Worm (Caenorhabditis elegans): ENCODE data around the gene F56D2.2.

DNA sequence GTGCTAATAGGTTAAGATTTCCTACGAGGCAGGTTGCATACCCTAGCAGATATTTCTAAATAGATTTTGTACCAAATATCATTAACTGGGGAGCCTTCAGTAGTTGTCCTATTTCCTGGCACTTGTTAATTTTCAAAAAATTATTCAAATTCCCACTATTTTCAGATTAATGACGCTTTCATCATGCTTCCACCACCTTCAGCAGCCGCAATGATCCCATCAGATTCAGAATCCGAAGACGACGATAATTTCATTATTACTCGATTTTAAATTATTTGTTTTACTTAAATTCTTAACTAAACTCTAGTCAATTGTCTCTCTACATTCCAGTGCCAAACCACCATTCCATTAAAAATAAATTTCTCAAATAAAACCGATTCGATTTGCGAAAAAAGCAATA is 36.2 kb upstream of the F56D2.2 start:
- TF ChIP-seq pha-4 (tag; optimal IDR thresholded peaks at IDR 0.05) (no peak), F52B5.7 (tag; optimal IDR thresholded peaks at IDR 0.05) (no peak)

Data from whole organism, young adult.